Worm (Caenorhabditis elegans) whole organism, L4 larva: ENCODE measurements around the gene pfd-2.

Source experiments
- F37D6.2 ChIP-seq: sonication (generic microtip); optimal IDR thresholded peaks from 2 replicates; lab custom pipeline; 2016; ENCODE audit warnings: mild to moderate bottlenecking, missing genetic modification characterization, missing compliant biosample characterization
- Y105C5A.15 ChIP-seq: fragments of 200-800 bp; sonication (Bioruptor generic); IDR thresholded peaks from 2 replicates; pipeline ENCODE4 v1.3.6; 2022; ENCODE audit warnings: missing genetic modification characterization, missing compliant biosample characterization
- attf-4 ChIP-seq: sonication (generic microtip); optimal IDR thresholded peaks from 3 replicates; lab custom pipeline; 2017; ENCODE audit warnings: missing biosample characterization, missing genetic modification characterization
- ctbp-1 ChIP-seq: fragments of 200-800 bp; sonication (Bioruptor generic); IDR thresholded peaks from 2 replicates; pipeline ENCODE4 v1.3.6; 2022; ENCODE audit warnings: missing genetic modification reagents, missing genetic modification characterization, missing compliant biosample characterization
- egl-43 ChIP-seq: fragments of 200-800 bp; sonication (Bioruptor generic); IDR thresholded peaks from 2 replicates; pipeline ENCODE4 v1.3.6; 2022; ENCODE audit warnings: missing genetic modification reagents, missing genetic modification characterization, missing compliant biosample characterization
- lin-38 ChIP-seq: fragments of 200-800 bp; sonication (Bioruptor generic); IDR thresholded peaks from 2 replicates; pipeline ENCODE4 v1.3.6; 2022; ENCODE audit warnings: missing genetic modification reagents, missing genetic modification characterization, missing compliant biosample characterization
- lir-3 ChIP-seq: sonication (generic microtip); optimal IDR thresholded peaks from 2 replicates; lab custom pipeline; 2016; ENCODE audit warnings: mild to moderate bottlenecking, missing genetic modification characterization, missing compliant biosample characterization
- mdl-1 ChIP-seq, 2 experiments: fragments of 150-350 bp in 1 of 2; sonication (generic microtip) in 1 of 2; optimal IDR thresholded peaks; 2 replicates each; lab custom pipeline; 2014 to 2017; ENCODE audit warnings: missing biosample characterization in 2 of 2, missing genetic modification characterization in 2 of 2
- mxl-2 ChIP-seq: fragments of 200-800 bp; sonication (Bioruptor generic); conservative IDR thresholded peaks from 2 replicates; pipeline ENCODE4 v1.3.6; 2022; ENCODE audit warnings: missing genetic modification reagents, missing genetic modification characterization, missing compliant biosample characterization
- set-16 ChIP-seq: fragments of 200-800 bp; sonication (Bioruptor generic); IDR thresholded peaks from 2 replicates; pipeline ENCODE4 v1.3.6; 2022; ENCODE audit warnings: missing genetic modification reagents, missing genetic modification characterization, missing compliant biosample characterization
- snpc-4 ChIP-seq: fragments of 150-350 bp; optimal IDR thresholded peaks from 2 replicates; lab custom pipeline; 2014; ENCODE audit warnings: missing biosample characterization, missing genetic modification characterization

- TF ChIP-seq Y105C5A.15 (no peak), mxl-2 (GFP tag; lab: Robert Waterston, UW) (no peak), F37D6.2 (no peak), lir-3 (tag; lab: Kevin White, UChicago) (no peak), set-16 (no peak), attf-4 (no peak), snpc-4 (tag; lab: Kevin White, UChicago) (no peak), egl-43 (GFP tag; lab: Robert Waterston, UW) (no peak), lin-38 (GFP tag; lab: Robert Waterston, UW) (no peak), mdl-1 (tag; optimal IDR thresholded peaks at IDR 0.05; lab: Kevin White, UChicago) (no peak), ctbp-1 (GFP tag; lab: Robert Waterston, UW) (no peak)
Measured at ce11 chrII:4358765-4359164, 32.2 kb downstream of the pfd-2 start, which contains the start of gene lat-2.
